Fruit fly (Drosophila melanogaster) whole organism, embryonic: ENCODE data around the gene CG43954.

ENCODE experiments used
- Adf1 ChIP-seq: fragments of 200-800 bp; sonication (Bioruptor generic); IDR thresholded peaks from 2 replicates; pipeline ENCODE4 v1.3.6; 2022; ENCODE audit warnings: missing biosample characterization, missing genetic modification characterization
- CG10267 ChIP-seq: fragments of 200-800 bp; sonication (Bioruptor generic); optimal IDR thresholded peaks from 2 replicates; lab custom pipeline; 2018; ENCODE audit warnings: missing biosample characterization, mild to moderate bottlenecking, missing genetic modification characterization, moderate library complexity
- CG11247 ChIP-seq: fragments of 200-800 bp; sonication (Bioruptor generic); IDR thresholded peaks from 2 replicates; pipeline ENCODE4 v1.3.6; 2022; ENCODE audit warnings: missing biosample characterization, missing genetic modification characterization
- CG11456 ChIP-seq: fragments of 200-800 bp; sonication (Bioruptor generic); IDR thresholded peaks from 3 replicates; pipeline ENCODE4 v1.3.6; 2022; ENCODE audit warnings: missing biosample characterization, missing genetic modification characterization
- CG11696 ChIP-seq: fragments of 200-800 bp; sonication (Bioruptor generic); IDR thresholded peaks from 2 replicates; pipeline ENCODE4 v1.3.6; 2022; ENCODE audit warnings: missing biosample characterization, missing genetic modification characterization
- CG12299 ChIP-seq: fragments of 200-800 bp; sonication (Bioruptor generic); optimal IDR thresholded peaks from 2 replicates; lab custom pipeline; 2018; ENCODE audit warnings: missing biosample characterization, mild to moderate bottlenecking, missing genetic modification characterization
- CG14710 ChIP-seq: fragments of 200-800 bp; sonication (Bioruptor generic); optimal IDR thresholded peaks from 3 replicates; lab custom pipeline; 2019; ENCODE audit warnings: missing biosample characterization, mild to moderate bottlenecking, missing genetic modification characterization, moderate library complexity
- CG15601 ChIP-seq: fragments of 200-800 bp; sonication (Bioruptor generic); optimal IDR thresholded peaks from 3 replicates; lab custom pipeline; 2019; ENCODE audit warnings: missing biosample characterization, mild to moderate bottlenecking, missing genetic modification characterization, moderate library complexity
- CG1602 ChIP-seq: fragments of 200-800 bp; sonication (Bioruptor generic); optimal IDR thresholded peaks from 3 replicates; lab custom pipeline; 2016; ENCODE audit warnings: missing biosample characterization, missing genetic modification characterization
- CG17612 ChIP-seq: fragments of 200-800 bp; sonication (Bioruptor generic); IDR thresholded peaks from 2 replicates; pipeline ENCODE4 v1.3.6; 2022; ENCODE audit warnings: missing biosample characterization, missing genetic modification characterization
- CG18011 ChIP-seq: fragments of 200-800 bp; sonication (Bioruptor generic); optimal IDR thresholded peaks from 2 replicates; lab custom pipeline; 2017; ENCODE audit warnings: missing biosample characterization, missing genetic modification characterization, mild to moderate bottlenecking, moderate library complexity, missing genotype
- CG2120 ChIP-seq: fragments of 200-800 bp; sonication (Bioruptor generic); optimal IDR thresholded peaks from 3 replicates; lab custom pipeline; 2016; ENCODE audit warnings: missing biosample characterization, missing genetic modification characterization
- CG31365 ChIP-seq: fragments of 200-800 bp; sonication (Bioruptor generic); optimal IDR thresholded peaks from 2 replicates; lab custom pipeline; 2018; ENCODE audit warnings: missing biosample characterization, mild to moderate bottlenecking, missing genetic modification characterization
- CG34376 ChIP-seq: fragments of 200-800 bp; sonication (Bioruptor generic); optimal IDR thresholded peaks from 2 replicates; lab custom pipeline; 2018; ENCODE audit warnings: missing biosample characterization, mild to moderate bottlenecking, missing genetic modification characterization
- CG3847 ChIP-seq: fragments of 200-800 bp; sonication (Bioruptor generic); IDR thresholded peaks from 2 replicates; pipeline ENCODE4 v1.3.6; 2022; ENCODE audit warnings: missing biosample characterization, missing genetic modification characterization
- CG4360 ChIP-seq: fragments of 200-800 bp; sonication (Bioruptor generic); IDR thresholded peaks from 2 replicates; pipeline ENCODE4 v1.3.6; 2022; ENCODE audit warnings: missing biosample characterization, missing genetic modification characterization
- CG4617 ChIP-seq: fragments of 200-800 bp; sonication (Bioruptor generic); optimal IDR thresholded peaks from 3 replicates; lab custom pipeline; 2016; ENCODE audit warnings: missing biosample characterization, missing genetic modification characterization, borderline replicate concordance
- CG4707 ChIP-seq: fragments of 200-800 bp; sonication (Bioruptor generic); optimal IDR thresholded peaks from 2 replicates; lab custom pipeline; 2018; ENCODE audit warnings: missing biosample characterization, mild to moderate bottlenecking, missing genetic modification characterization, moderate library complexity
- CG6254 ChIP-seq: fragments of 200-800 bp; sonication (Bioruptor generic); optimal IDR thresholded peaks from 3 replicates; lab custom pipeline; 2017; ENCODE audit warnings: mild to moderate bottlenecking, missing biosample characterization, missing genetic modification reagents, missing genetic modification characterization
- CG8281 ChIP-seq: fragments of 200-800 bp; sonication (Bioruptor generic); optimal IDR thresholded peaks from 2 replicates; lab custom pipeline; 2018; ENCODE audit warnings: missing biosample characterization, mild to moderate bottlenecking, missing genetic modification characterization, moderate library complexity
- CG8944 ChIP-seq: fragments of 200-800 bp; sonication (Bioruptor generic); optimal IDR thresholded peaks from 3 replicates; lab custom pipeline; 2016; ENCODE audit warnings: missing biosample characterization, missing genetic modification characterization
- CG9876 ChIP-seq: fragments of 200-800 bp; sonication (Bioruptor generic); optimal IDR thresholded peaks from 2 replicates; lab custom pipeline; 2016; ENCODE audit warnings: missing biosample characterization, missing genetic modification characterization
- D19A ChIP-seq: fragments of 200-800 bp; optimal IDR thresholded peaks from 3 replicates; lab custom pipeline; 2019; ENCODE audit warnings: missing biosample characterization, mild to moderate bottlenecking, missing genetic modification characterization, moderate library complexity
- Dad ChIP-seq: fragments of 200-800 bp; sonication (Bioruptor generic); optimal IDR thresholded peaks from 3 replicates; lab custom pipeline; 2016; ENCODE audit warnings: missing biosample characterization, missing genetic modification characterization
- Doc3 ChIP-seq: fragments of 200-800 bp; sonication (Bioruptor generic); IDR thresholded peaks from 3 replicates; pipeline ENCODE4 v1.3.6; 2022; ENCODE audit warnings: missing biosample characterization, missing genetic modification characterization; ENCODE audit not compliant: partially characterized antibody
- HLH54F ChIP-seq: fragments of 200-800 bp; sonication (Bioruptor generic); optimal IDR thresholded peaks from 3 replicates; lab custom pipeline; 2016; ENCODE audit warnings: missing biosample characterization, missing genetic modification characterization
- HmgZ ChIP-seq: fragments of 200-800 bp; sonication (Bioruptor generic); optimal IDR thresholded peaks from 2 replicates; lab custom pipeline; 2018; ENCODE audit warnings: missing biosample characterization, mild to moderate bottlenecking, missing genetic modification characterization
- MBD-R2 ChIP-seq: fragments of 200-800 bp; sonication (Bioruptor generic); IDR thresholded peaks from 2 replicates; pipeline ENCODE4 v1.3.6; 2022; ENCODE audit warnings: missing biosample characterization, missing genetic modification characterization
- MESR4 ChIP-seq: fragments of 200-800 bp; sonication (Bioruptor generic); optimal IDR thresholded peaks from 2 replicates; lab custom pipeline; 2018; ENCODE audit warnings: missing biosample characterization, mild to moderate bottlenecking, missing genetic modification characterization, moderate library complexity
- NFAT ChIP-seq: fragments of 200-800 bp; sonication (Bioruptor generic); IDR thresholded peaks from 2 replicates; pipeline ENCODE4 v1.3.6; 2022; ENCODE audit warnings: missing biosample characterization, missing genetic modification characterization
- NK7.1 ChIP-seq: fragments of 200-800 bp; sonication (Bioruptor generic); optimal IDR thresholded peaks from 3 replicates; lab custom pipeline; 2016; ENCODE audit warnings: missing biosample characterization, missing genetic modification characterization
- Ravus ChIP-seq: fragments of 200-800 bp; sonication (Bioruptor generic); IDR thresholded peaks from 2 replicates; pipeline ENCODE4 v1.3.6; 2022; ENCODE audit warnings: missing biosample characterization, missing genetic modification characterization
- Sox100B ChIP-seq: fragments of 200-800 bp; sonication (Bioruptor generic); optimal IDR thresholded peaks from 3 replicates; lab custom pipeline; 2018; ENCODE audit warnings: missing biosample characterization, mild to moderate bottlenecking, missing genetic modification characterization
- ase ChIP-seq: fragments of 200-800 bp; sonication (Bioruptor generic); IDR thresholded peaks from 3 replicates; pipeline ENCODE4 v1.3.6; 2022; ENCODE audit warnings: missing biosample characterization, missing genetic modification characterization
- bcd ChIP-seq: fragments of 200-800 bp; sonication (Bioruptor generic); optimal IDR thresholded peaks from 2 replicates; lab custom pipeline; 2017; ENCODE audit warnings: missing biosample characterization, mild to moderate bottlenecking, missing genetic modification characterization
- cato ChIP-seq: fragments of 200-800 bp; sonication (Bioruptor generic); optimal IDR thresholded peaks from 2 replicates; lab custom pipeline; 2016; ENCODE audit warnings: missing biosample characterization, missing genetic modification characterization, borderline replicate concordance
- ci ChIP-seq: fragments of 200-800 bp; sonication (Bioruptor generic); IDR thresholded peaks from 3 replicates; pipeline ENCODE4 v1.3.6; 2022; ENCODE audit warnings: missing biosample characterization, missing genetic modification characterization
- fd3F ChIP-seq: fragments of 200-800 bp; sonication (Bioruptor generic); optimal IDR thresholded peaks from 2 replicates; lab custom pipeline; 2018; ENCODE audit warnings: missing biosample characterization, mild to moderate bottlenecking, missing genetic modification characterization, moderate library complexity
- ftz-f1 ChIP-seq: fragments of 200-800 bp; sonication (Bioruptor generic); optimal IDR thresholded peaks from 2 replicates; lab custom pipeline; 2016; ENCODE audit warnings: missing biosample characterization, missing genetic modification characterization
- h ChIP-seq: fragments of >200 bp; optimal IDR thresholded peaks from 2 replicates; lab custom pipeline; 2017
- ken ChIP-seq: fragments of 200-800 bp; sonication (Bioruptor generic); IDR thresholded peaks from 3 replicates; pipeline ENCODE4 v1.3.6; 2022; ENCODE audit warnings: missing biosample characterization, missing genetic modification characterization
- maf-S ChIP-seq: fragments of 200-800 bp; sonication (Bioruptor generic); optimal IDR thresholded peaks from 2 replicates; lab custom pipeline; 2016; ENCODE audit warnings: missing biosample characterization, missing genetic modification characterization
- odd ChIP-seq: fragments of 200-800 bp; sonication (Bioruptor generic); optimal IDR thresholded peaks from 2 replicates; lab custom pipeline; 2017; ENCODE audit warnings: missing biosample characterization, mild to moderate bottlenecking, missing genetic modification characterization
- pum ChIP-seq: fragments of 200-800 bp; sonication (Bioruptor generic); optimal IDR thresholded peaks from 2 replicates; lab custom pipeline; 2016; ENCODE audit warnings: missing biosample characterization, missing genetic modification characterization
- sc ChIP-seq, 3 experiments: fragments of >200 bp in 2 of 3; fragments of 200-800 bp in 1 of 3; sonication (Bioruptor generic) in 1 of 3; optimal IDR thresholded peaks; 2 replicates in 2 of 3; 3 replicates in 1 of 3; lab custom pipeline; 2017; ENCODE audit warnings: mild to moderate bottlenecking in 1 of 3, missing biosample characterization in 1 of 3, missing genetic modification characterization in 1 of 3, missing genetic modification reagents in 1 of 3
- sd ChIP-seq: fragments of 200-800 bp; sonication (Bioruptor generic); optimal IDR thresholded peaks from 3 replicates; lab custom pipeline; 2018; ENCODE audit warnings: missing biosample characterization, mild to moderate bottlenecking, missing genetic modification characterization, moderate library complexity
- slp2 ChIP-seq: fragments of 200-800 bp; sonication (Bioruptor generic); optimal IDR thresholded peaks from 2 replicates; lab custom pipeline; 2016; ENCODE audit warnings: missing biosample characterization, missing genetic modification characterization
- tgo ChIP-seq: fragments of 200-800 bp; sonication (Bioruptor generic); IDR thresholded peaks from 3 replicates; pipeline ENCODE4 v1.3.6; 2022; ENCODE audit warnings: missing biosample characterization, missing genetic modification characterization
- unc-4 ChIP-seq: fragments of 200-800 bp; sonication (Bioruptor generic); IDR thresholded peaks from 2 replicates; pipeline ENCODE4 v1.3.6; 2022; ENCODE audit warnings: missing biosample characterization, missing genetic modification characterization; ENCODE audit not compliant: partially characterized antibody
- vnd ChIP-seq: fragments of 200-800 bp; sonication (Bioruptor generic); IDR thresholded peaks from 3 replicates; pipeline ENCODE4 v1.3.6; 2022; ENCODE audit warnings: missing biosample characterization, missing genetic modification characterization; ENCODE audit not compliant: partially characterized antibody
- wdn ChIP-seq: fragments of 200-800 bp; sonication (Bioruptor generic); IDR thresholded peaks from 2 replicates; pipeline ENCODE4 v1.3.6; 2022; ENCODE audit warnings: missing biosample characterization, missing genetic modification characterization

Gene CG43954

dm6 chr3L:16640509-16641068, 70.9 kb downstream of the CG43954 start (continued):
- peak; percentile 76 for TF ChIP-seq CG6254 (GFP tag; lab: Kevin White, UChicago)
- TF ChIP-seq tgo (GFP tag; lab: Robert Waterston, UW): no peak
- no peak for TF ChIP-seq CG9876
- no peak for TF ChIP-seq HLH54F (GFP tag; lab: Kevin White, UChicago)
- peak; percentile 12 for TF ChIP-seq bcd
- TF ChIP-seq CG17612 (GFP tag; lab: Robert Waterston, UW): no peak
- TF ChIP-seq NFAT (GFP tag; lab: Robert Waterston, UW): no peak
- no peak for TF ChIP-seq CG34376 (GFP tag; lab: Kevin White, UChicago)
- no peak for TF ChIP-seq CG8944 (GFP tag; lab: Kevin White, UChicago)
- TF ChIP-seq odd (GFP tag; lab: Kevin White, UChicago): peak; percentile 32
- no peak for TF ChIP-seq CG4617
- TF ChIP-seq Doc3 (GFP tag; lab: Robert Waterston, UW): no peak
- TF ChIP-seq CG18011 (GFP tag; lab: Kevin White, UChicago): no peak
- TF ChIP-seq CG11247 (GFP tag; lab: Robert Waterston, UW): no peak
- peak; percentile 53 for TF ChIP-seq CG10267 (tag; lab: Kevin White, UChicago)
- TF ChIP-seq unc-4 (GFP tag; lab: Robert Waterston, UW): no peak
- no peak for TF ChIP-seq CG1602 (GFP tag; lab: Kevin White, UChicago)
- no peak for TF ChIP-seq h
- TF ChIP-seq Adf1 (GFP tag; lab: Robert Waterston, UW): no peak
- TF ChIP-seq slp2 (GFP tag; lab: Kevin White, UChicago): no peak
- no peak for TF ChIP-seq Ravus (GFP tag; lab: Robert Waterston, UW)
- no peak for TF ChIP-seq sd (tag; lab: Kevin White, UChicago)
- no peak for TF ChIP-seq CG2120
- TF ChIP-seq CG31365 (tag; lab: Kevin White, UChicago): no peak
- TF ChIP-seq ase: no peak
- TF ChIP-seq fd3F (GFP tag; lab: Kevin White, UChicago): no peak
- no peak for TF ChIP-seq CG11696 (GFP tag; lab: Robert Waterston, UW)
- TF ChIP-seq ftz-f1 (GFP tag; lab: Kevin White, UChicago): no peak
- no peak for TF ChIP-seq NK7.1
- TF ChIP-seq CG8281: peak; percentile 88
- TF ChIP-seq MBD-R2 (GFP tag; lab: Robert Waterston, UW): no peak
- no peak for TF ChIP-seq cato (GFP tag; lab: Kevin White, UChicago)
- TF ChIP-seq CG15601 (tag; lab: Kevin White, UChicago): peak; percentile 67
- TF ChIP-seq CG4707 (GFP tag; lab: Kevin White, UChicago): peak; percentile 14
- TF ChIP-seq sc (optimal IDR thresholded peaks at IDR 0.05; lab: Kevin White, UChicago): no peak
- TF ChIP-seq sc (GFP tag; optimal IDR thresholded peaks at IDR 0.05; lab: Kevin White, UChicago): peak; percentile 66
- no peak for TF ChIP-seq vnd
- TF ChIP-seq D19A (tag; lab: Kevin White, UChicago): peak; percentile 54
- TF ChIP-seq Sox100B (GFP tag; lab: Kevin White, UChicago): peak; percentile 41
- no peak for TF ChIP-seq MESR4
- no peak for TF ChIP-seq CG3847 (GFP tag; lab: Robert Waterston, UW)
- no peak for TF ChIP-seq CG11456 (GFP tag; lab: Robert Waterston, UW)
- TF ChIP-seq wdn (GFP tag; lab: Robert Waterston, UW): no peak
- TF ChIP-seq maf-S: no peak
- no peak for TF ChIP-seq HmgZ
- no peak for TF ChIP-seq CG4360 (GFP tag; lab: Robert Waterston, UW)
- TF ChIP-seq Dad (GFP tag; lab: Kevin White, UChicago): no peak
- no peak for TF ChIP-seq CG12299 (tag; lab: Kevin White, UChicago)
- TF ChIP-seq ci (GFP tag; lab: Robert Waterston, UW): 0 out of 3 replicates have a peak, but pooled peaks have one; percentile 19
- peak; percentile 65 for TF ChIP-seq CG14710 (tag; lab: Kevin White, UChicago)
- TF ChIP-seq ken (GFP tag; lab: Robert Waterston, UW): no peak
- TF ChIP-seq pum (GFP tag; lab: Kevin White, UChicago): no peak
